Worm (Caenorhabditis elegans): ENCODE data around the gene arp-6.

ce11 chrII:8071012-8071625, 34.0 kb upstream of the arp-6 start:
- TF ChIP-seq T26A5.8 (tag; optimal IDR thresholded peaks at IDR 0.05) = no peak
- TF ChIP-seq tlf-1 (GFP tag; optimal IDR thresholded peaks at IDR 0.05) = no peak
- TF ChIP-seq mxl-1 (tag; optimal IDR thresholded peaks at IDR 0.05) = no peak
- no peak for TF ChIP-seq ceh-100 (GFP tag; IDR thresholded peaks at IDR 0.05)
- no peak for TF ChIP-seq snpc-4 (GFP tag; optimal IDR thresholded peaks at IDR 0.05)
- no peak for TF ChIP-seq snpc-4 (tag; optimal IDR thresholded peaks at IDR 0.05)
- no peak for TF ChIP-seq C06A6.2 (GFP tag; conservative IDR thresholded peaks at IDR 0.05)
- TF ChIP-seq unc-62 (GFP tag; optimal IDR thresholded peaks at IDR 0.05) = no peak
- no peak for TF ChIP-seq egrh-3 (GFP tag; IDR thresholded peaks at IDR 0.05)
- no peak for TF ChIP-seq lin-54 (GFP tag; optimal IDR thresholded peaks at IDR 0.05)
